Worm (Caenorhabditis elegans) whole organism, L3 larva: ENCODE results near the gene psd-1.
A peak's percentile ranks its signal among the peaks of the same experiment; 100 is the strongest.

Source experiments
- R02D3.7 ChIP-seq: fragments of 150-350 bp; optimal IDR thresholded peaks from 2 replicates; lab custom pipeline; 2014; ENCODE audit warnings: missing biosample characterization, missing genetic modification characterization
- ZK546.5 ChIP-seq: sonication (generic microtip); optimal IDR thresholded peaks from 2 replicates; lab custom pipeline; 2017; ENCODE audit warnings: missing biosample characterization, missing genetic modification characterization
- ceh-28 ChIP-seq: fragments of 150-350 bp; optimal IDR thresholded peaks from 2 replicates; lab custom pipeline; 2014; ENCODE audit warnings: missing biosample characterization, missing genetic modification reagents, missing genetic modification characterization
- elt-1 ChIP-seq: fragments of 150-350 bp; optimal IDR thresholded peaks from 2 replicates; lab custom pipeline; 2014; ENCODE audit warnings: missing biosample characterization, missing genetic modification characterization
- elt-2 ChIP-seq: sonication (generic microtip); optimal IDR thresholded peaks from 2 replicates; lab custom pipeline; 2016; ENCODE audit warnings: missing genetic modification reagents, mild to moderate bottlenecking, missing genetic modification characterization, missing compliant biosample characterization
- lin-39 ChIP-seq: fragments of 150-350 bp; optimal IDR thresholded peaks from 2 replicates; lab custom pipeline; 2018; ENCODE audit warnings: missing biosample characterization, missing genetic modification reagents, missing genetic modification characterization
- mdl-1 ChIP-seq: fragments of 150-350 bp; optimal IDR thresholded peaks from 2 replicates; lab custom pipeline; 2014; ENCODE audit warnings: missing biosample characterization, missing genetic modification characterization
- nhr-11 ChIP-seq: fragments of 150-350 bp; optimal IDR thresholded peaks from 2 replicates; lab custom pipeline; 2014; ENCODE audit warnings: missing biosample characterization, missing genetic modification characterization
- nhr-28 ChIP-seq: fragments of 150-350 bp; optimal IDR thresholded peaks from 2 replicates; lab custom pipeline; 2014; ENCODE audit warnings: missing biosample characterization, missing genetic modification characterization
- nhr-67 ChIP-seq: fragments of 150-350 bp; optimal IDR thresholded peaks from 2 replicates; lab custom pipeline; 2014; ENCODE audit warnings: missing biosample characterization, missing genetic modification characterization
- pqm-1 ChIP-seq: fragments of 150-350 bp; optimal IDR thresholded peaks from 2 replicates; lab custom pipeline; 2017; ENCODE audit warnings: missing biosample characterization, missing genetic modification characterization, inconsistent platforms
- unc-62 ChIP-seq: fragments of 150-350 bp; sonication (generic microtip); optimal IDR thresholded peaks from 4 replicates; lab custom pipeline; 2014; ENCODE audit warnings: missing biosample characterization, missing genetic modification reagents, missing genetic modification characterization
- zag-1 ChIP-seq: fragments of 150-350 bp; optimal IDR thresholded peaks from 2 replicates; lab custom pipeline; 2014; ENCODE audit warnings: missing biosample characterization, missing genetic modification characterization

ce11 chrIII:7317354-7317753 is 42.2 kb upstream of the psd-1 start:
- no peak for TF ChIP-seq ZK546.5
- TF ChIP-seq elt-2, result peak; percentile 32
- TF ChIP-seq pqm-1 (tag; lab: Kevin White, UChicago), result no peak
- no peak for TF ChIP-seq ceh-28 (tag; lab: Kevin White, UChicago)
- TF ChIP-seq mdl-1 (tag; lab: Kevin White, UChicago), result no peak
- TF ChIP-seq elt-1, result no peak
- no peak for TF ChIP-seq nhr-67 (tag; lab: Kevin White, UChicago)
- no peak for TF ChIP-seq lin-39
- TF ChIP-seq unc-62, result no peak
- no peak for TF ChIP-seq nhr-28
- TF ChIP-seq zag-1 (tag; lab: Kevin White, UChicago), result no peak
- TF ChIP-seq nhr-11 (tag; lab: Kevin White, UChicago), result no peak
- no peak for TF ChIP-seq R02D3.7 (tag; lab: Kevin White, UChicago)
